Worm (Caenorhabditis elegans): ENCODE results near the gene gur-4.

DNA sequence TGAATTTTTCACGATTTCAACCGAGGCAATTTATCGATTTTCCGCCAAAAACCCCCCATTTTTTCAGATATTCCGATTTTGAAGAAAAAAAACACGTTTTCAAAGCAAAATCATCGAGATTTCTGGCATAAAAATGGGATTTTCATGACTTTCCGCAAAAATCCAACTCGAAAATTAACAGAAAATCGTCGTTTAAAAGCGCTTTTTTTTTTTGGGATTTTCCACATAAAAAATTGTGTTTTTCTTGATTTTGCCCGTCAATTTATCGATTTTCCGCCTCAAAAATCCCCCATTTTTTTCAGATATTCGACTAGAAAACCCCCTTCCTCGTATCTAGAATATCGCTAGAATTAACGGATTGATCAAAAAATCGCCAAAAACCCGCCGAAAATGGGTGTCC lies 36.0 kb upstream of the gur-4 start, which contains the start of gene xrn-1:
- TF ChIP-seq zag-1 (tag; optimal IDR thresholded peaks at IDR 0.05) (no peak), nhr-28 (tag; optimal IDR thresholded peaks at IDR 0.05) (no peak), ces-1 (GFP tag; optimal IDR thresholded peaks at IDR 0.05) (no peak), Y48G9A.11 (GFP tag; IDR thresholded peaks at IDR 0.05) (no peak), R02D3.7 (tag; optimal IDR thresholded peaks at IDR 0.05) (no peak), hif-1 (tag; optimal IDR thresholded peaks at IDR 0.05) (no peak), pha-4 (GFP tag; IDR thresholded peaks at IDR 0.05) (no peak), pha-4 (tag; optimal IDR thresholded peaks at IDR 0.05) (no peak), aly-2 (tag; optimal IDR thresholded peaks at IDR 0.05) (no peak), ZK546.5 (tag; optimal IDR thresholded peaks at IDR 0.05) (no peak), mdl-1 (tag; optimal IDR thresholded peaks at IDR 0.05) (no peak), lin-29 (GFP tag; IDR thresholded peaks at IDR 0.05) (no peak), nhr-76 (tag; optimal IDR thresholded peaks at IDR 0.05) (no peak)
